Worm (Caenorhabditis elegans) whole organism, mixed stage, embryonic: Measurements from ENCODE around the gene Y46G5A.14.

Experiments used
- bed-3 ChIP-seq: fragments of 200-800 bp; sonication (Bioruptor generic); optimal IDR thresholded peaks from 3 replicates; lab custom pipeline; 2018; ENCODE audit warnings: mild to moderate bottlenecking, missing genetic modification characterization, moderate library complexity, missing compliant biosample characterization
- blmp-1 ChIP-seq: fragments of 150-350 bp; optimal IDR thresholded peaks from 2 replicates; lab custom pipeline; 2014; ENCODE audit warnings: missing biosample characterization, missing genetic modification characterization
- ceh-39 ChIP-seq: fragments of 150-350 bp; optimal IDR thresholded peaks from 2 replicates; lab custom pipeline; 2014; ENCODE audit warnings: missing biosample characterization, missing genetic modification characterization
- ceh-43 ChIP-seq: fragments of 200-800 bp; sonication (Bioruptor generic); optimal IDR thresholded peaks from 2 replicates; lab custom pipeline; 2018; ENCODE audit warnings: mild to moderate bottlenecking, missing genetic modification characterization, moderate library complexity, missing compliant biosample characterization
- ceh-83 ChIP-seq: fragments of 200-800 bp; sonication (Bioruptor generic); optimal IDR thresholded peaks from 2 replicates; lab custom pipeline; 2018; ENCODE audit warnings: mild to moderate bottlenecking, missing genetic modification characterization, missing compliant biosample characterization
- ces-1 ChIP-seq: fragments of 150-350 bp; optimal IDR thresholded peaks from 2 replicates; lab custom pipeline; 2014; ENCODE audit warnings: missing biosample characterization, missing genetic modification reagents, missing genetic modification characterization
- cnd-1 ChIP-seq: fragments of 200-800 bp; sonication (Bioruptor generic); optimal IDR thresholded peaks from 2 replicates; lab custom pipeline; 2018; ENCODE audit warnings: mild to moderate bottlenecking, missing genetic modification characterization, missing compliant biosample characterization
- drap-1 ChIP-seq: fragments of 200-800 bp; sonication (Bioruptor generic); optimal IDR thresholded peaks from 3 replicates; lab custom pipeline; 2018; ENCODE audit warnings: mild to moderate bottlenecking, missing genetic modification characterization, missing compliant biosample characterization
- elt-1 ChIP-seq: sonication (generic microtip); optimal IDR thresholded peaks from 2 replicates; lab custom pipeline; 2017; ENCODE audit warnings: missing genetic modification characterization, mild to moderate bottlenecking, missing compliant biosample characterization, antibody characterized with exemption, moderate library complexity, borderline replicate concordance; ENCODE audit not compliant: insufficient read depth
- elt-3 ChIP-seq: fragments of 150-350 bp; optimal IDR thresholded peaks from 2 replicates; lab custom pipeline; 2014; ENCODE audit warnings: missing biosample characterization, missing genetic modification characterization
- flh-1 ChIP-seq: fragments of 200-800 bp; sonication (Bioruptor generic); optimal IDR thresholded peaks from 2 replicates; lab custom pipeline; 2018; ENCODE audit warnings: mild to moderate bottlenecking, missing genetic modification characterization, moderate library complexity, missing compliant biosample characterization
- ham-2 ChIP-seq: fragments of 200-800 bp; sonication (Bioruptor generic); optimal IDR thresholded peaks from 2 replicates; lab custom pipeline; 2018; ENCODE audit warnings: mild to moderate bottlenecking, missing genetic modification characterization, missing compliant biosample characterization
- hlh-1 ChIP-seq: fragments of 150-350 bp; optimal IDR thresholded peaks from 2 replicates; lab custom pipeline; 2014; ENCODE audit warnings: missing biosample characterization, missing genetic modification reagents, missing genetic modification characterization
- lin-13 ChIP-seq: fragments of 150-350 bp; optimal IDR thresholded peaks from 2 replicates; lab custom pipeline; 2014; ENCODE audit warnings: missing biosample characterization, missing genetic modification characterization
- lin-32 ChIP-seq: fragments of 200-800 bp; sonication (Bioruptor generic); optimal IDR thresholded peaks from 2 replicates; lab custom pipeline; 2018; ENCODE audit warnings: mild to moderate bottlenecking, missing genetic modification characterization, missing compliant biosample characterization
- lsy-2 ChIP-seq: fragments of 150-350 bp; optimal IDR thresholded peaks from 2 replicates; lab custom pipeline; 2014; ENCODE audit warnings: missing biosample characterization, missing genetic modification characterization
- mab-5 ChIP-seq: fragments of 150-350 bp; optimal IDR thresholded peaks from 2 replicates; lab custom pipeline; 2014; ENCODE audit warnings: missing biosample characterization, missing genetic modification characterization
- mep-1 ChIP-seq: fragments of 150-350 bp; optimal IDR thresholded peaks from 2 replicates; lab custom pipeline; 2017; ENCODE audit warnings: missing biosample characterization, missing genetic modification reagents, missing genetic modification characterization, inconsistent platforms
- mls-2 ChIP-seq: sonication (generic microtip); optimal IDR thresholded peaks from 2 replicates; lab custom pipeline; 2016; ENCODE audit warnings: mild to moderate bottlenecking, missing genetic modification characterization, moderate library complexity, missing compliant biosample characterization
- nhr-12 ChIP-seq: fragments of 150-350 bp; optimal IDR thresholded peaks from 2 replicates; lab custom pipeline; 2014; ENCODE audit warnings: missing biosample characterization, missing genetic modification characterization
- nhr-237 ChIP-seq: fragments of 150-350 bp; optimal IDR thresholded peaks from 2 replicates; lab custom pipeline; 2014; ENCODE audit warnings: missing biosample characterization, missing genetic modification characterization
- nhr-28 ChIP-seq: fragments of 150-350 bp; optimal IDR thresholded peaks from 2 replicates; lab custom pipeline; 2014; ENCODE audit warnings: missing biosample characterization, missing genetic modification characterization
- nhr-76 ChIP-seq: sonication (generic microtip); optimal IDR thresholded peaks from 2 replicates; lab custom pipeline; 2017; ENCODE audit warnings: missing biosample characterization, missing genetic modification characterization
- pha-4 ChIP-seq: fragments of 150-350 bp; optimal IDR thresholded peaks from 2 replicates; lab custom pipeline; 2018; ENCODE audit warnings: missing biosample characterization, missing genetic modification reagents, missing genetic modification characterization
- sem-2 ChIP-seq: fragments of 200-800 bp; sonication (Bioruptor generic); optimal IDR thresholded peaks from 2 replicates; lab custom pipeline; 2018; ENCODE audit warnings: mild to moderate bottlenecking, missing genetic modification characterization, missing compliant biosample characterization
- snpc-4 ChIP-seq: fragments of 150-350 bp; optimal IDR thresholded peaks from 2 replicates; lab custom pipeline; 2014; ENCODE audit warnings: missing biosample characterization, missing genetic modification characterization
- sptf-1 ChIP-seq: sonication (generic microtip); optimal IDR thresholded peaks from 2 replicates; lab custom pipeline; 2017; ENCODE audit warnings: mild to moderate bottlenecking, missing genetic modification characterization, moderate library complexity, missing compliant biosample characterization
- tbx-8 ChIP-seq: fragments of 200-800 bp; sonication (Bioruptor generic); optimal IDR thresholded peaks from 2 replicates; lab custom pipeline; 2018; ENCODE audit warnings: mild to moderate bottlenecking, missing genetic modification characterization, moderate library complexity, missing compliant biosample characterization
- unc-39 ChIP-seq: fragments of 150-350 bp; optimal IDR thresholded peaks from 2 replicates; lab custom pipeline; 2014; ENCODE audit warnings: missing biosample characterization, missing genetic modification characterization
- unc-62 ChIP-seq: fragments of 150-350 bp; optimal IDR thresholded peaks from 2 replicates; lab custom pipeline; 2014; ENCODE audit warnings: missing biosample characterization, missing genetic modification reagents, missing genetic modification characterization
- zip-8 ChIP-seq: fragments of 150-350 bp; optimal IDR thresholded peaks from 2 replicates; lab custom pipeline; 2014; ENCODE audit warnings: missing biosample characterization, missing genetic modification characterization
- ztf-11 ChIP-seq: fragments of 150-350 bp; optimal IDR thresholded peaks from 2 replicates; lab custom pipeline; 2014; ENCODE audit warnings: missing biosample characterization, missing genetic modification characterization

Gene Y46G5A.14

DNA sequence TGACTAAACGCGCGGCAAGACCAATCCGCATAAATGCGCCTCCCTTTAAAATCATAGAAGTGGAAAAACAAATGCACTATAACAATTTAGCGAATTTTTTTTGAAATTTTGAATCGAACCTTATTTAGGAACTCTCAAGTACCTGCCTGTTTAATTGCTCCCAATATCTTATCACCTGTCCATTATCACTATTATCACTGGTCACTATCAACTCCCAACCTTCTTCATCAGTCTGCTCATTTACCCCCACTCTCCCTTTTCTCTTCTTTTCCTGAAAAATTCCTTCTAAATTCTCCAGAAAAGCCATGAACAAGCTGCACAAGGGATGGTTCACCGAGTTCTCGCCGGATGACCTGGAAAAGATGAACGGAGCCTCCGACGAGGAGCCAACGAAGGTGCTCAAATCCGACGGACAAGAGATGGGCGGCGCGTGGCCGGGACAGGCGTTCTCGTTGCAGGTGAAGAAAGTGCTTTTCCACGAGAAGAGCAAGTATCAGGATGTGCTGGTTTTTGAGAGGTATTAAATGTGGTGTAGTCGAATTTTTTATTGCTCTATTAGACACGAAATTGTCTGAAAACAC, 32.2 kb downstream of the Y46G5A.14 start, which contains the start of gene spds-1:
Gene spds-1, plus strand, starts transcription at position 298 of the 581 bp plus-strand sequence.
- TF ChIP-seq nhr-76 (tag; lab: Kevin White, UChicago): no peak

DNA sequence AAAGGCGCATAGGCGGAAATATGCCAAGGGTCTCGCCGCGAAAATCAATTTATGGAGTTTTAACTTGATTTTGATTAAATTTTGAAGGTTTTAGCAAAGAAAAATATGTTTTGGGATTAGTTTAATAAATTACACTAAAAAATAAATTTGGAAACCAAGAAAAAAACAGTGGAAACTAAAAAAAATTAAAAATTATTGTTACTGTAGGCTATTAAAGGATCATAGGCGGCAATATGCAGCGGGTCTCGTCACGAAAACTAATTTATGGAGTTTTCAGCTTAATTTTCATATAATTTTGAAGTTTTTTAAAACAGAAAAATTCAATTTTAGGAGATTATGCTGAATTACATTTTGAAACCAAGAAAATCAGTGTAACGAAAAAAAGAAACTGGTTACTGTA, 34.2 kb downstream of the Y46G5A.14 start:
- TF ChIP-seq lin-13 (no peak), mep-1 (tag; lab: Kevin White, UChicago) (no peak), nhr-76 (tag; lab: Kevin White, UChicago) (no peak), ceh-39 (tag; lab: Kevin White, UChicago) (no peak), mls-2 (tag; lab: Kevin White, UChicago) (no peak), nhr-237 (tag; lab: Kevin White, UChicago) (no peak), unc-39 (tag; lab: Kevin White, UChicago) (no peak), nhr-28 (tag; lab: Kevin White, UChicago) (no peak), lsy-2 (tag; lab: Kevin White, UChicago) (no peak), cnd-1 (tag; lab: Kevin White, UChicago) (no peak), sem-2 (no peak), elt-1 (tag; lab: Kevin White, UChicago) (no peak)

ce11 chrII:12809725-12810124, 35.2 kb downstream of the Y46G5A.14 start:
- TF ChIP-seq pha-4 (tag; lab: Kevin White, UChicago) (no peak), blmp-1 (tag; lab: Kevin White, UChicago) (no peak), ceh-43 (GFP tag; lab: Kevin White, UChicago) (no peak), ceh-39 (tag; lab: Kevin White, UChicago) (no peak), tbx-8 (no peak), bed-3 (GFP tag; lab: Kevin White, UChicago) (no peak), cnd-1 (tag; lab: Kevin White, UChicago) (no peak), sptf-1 (tag; lab: Kevin White, UChicago) (no peak), mep-1 (tag; lab: Kevin White, UChicago) (no peak), nhr-28 (tag; lab: Kevin White, UChicago) (no peak), sem-2 (no peak), ztf-11 (tag; lab: Kevin White, UChicago) (no peak), ham-2 (GFP tag; lab: Kevin White, UChicago) (no peak), drap-1 (GFP tag; lab: Kevin White, UChicago) (no peak), elt-3 (tag; lab: Kevin White, UChicago) (no peak), lsy-2 (tag; lab: Kevin White, UChicago) (no peak), nhr-12 (tag; lab: Kevin White, UChicago) (no peak), mls-2 (tag; lab: Kevin White, UChicago) (no peak), flh-1 (GFP tag; lab: Kevin White, UChicago) (no peak), nhr-237 (tag; lab: Kevin White, UChicago) (no peak)

ce11 chrII:12810709-12811108, 36.2 kb downstream of the Y46G5A.14 start, which contains the start of gene Y46G5A.20:
Gene Y46G5A.20, plus strand, starts transcription at chrII:12811009.
- TF ChIP-seq ham-2 (GFP tag; lab: Kevin White, UChicago) (no peak), drap-1 (GFP tag; lab: Kevin White, UChicago) (no peak), hlh-1 (tag; lab: Kevin White, UChicago) (no peak), unc-62 (GFP tag; lab: Kevin White, UChicago) (no peak), blmp-1 (tag; lab: Kevin White, UChicago) (no peak), cnd-1 (tag; lab: Kevin White, UChicago) (no peak), snpc-4 (tag; lab: Kevin White, UChicago) (no peak), lin-32 (GFP tag; lab: Kevin White, UChicago) (no peak)

DNA sequence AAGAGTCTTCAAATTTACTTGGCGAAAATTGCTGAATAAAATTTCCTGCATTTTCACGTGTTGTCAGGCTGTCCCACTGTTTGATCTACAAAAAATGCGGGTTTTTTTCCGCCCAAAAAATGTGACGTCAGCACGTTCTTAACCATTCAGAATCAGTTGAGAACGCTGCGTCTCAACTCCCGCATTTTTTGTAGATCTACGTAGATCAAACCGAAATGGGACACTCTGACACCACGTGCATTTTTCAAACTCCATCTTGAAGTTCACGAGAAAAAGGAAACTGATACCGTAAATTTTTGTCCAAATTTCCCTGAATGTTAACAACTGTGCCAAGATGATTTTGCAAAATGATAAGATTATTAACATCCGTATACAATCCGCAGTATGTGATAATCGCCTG, 38.8 kb downstream of the Y46G5A.14 start:
- TF ChIP-seq sptf-1 (tag; lab: Kevin White, UChicago) (no peak), nhr-237 (tag; lab: Kevin White, UChicago) (no peak), ces-1 (GFP tag; lab: Kevin White, UChicago) (no peak), tbx-8 (no peak), mls-2 (tag; lab: Kevin White, UChicago) (no peak), drap-1 (GFP tag; lab: Kevin White, UChicago) (no peak), zip-8 (tag; lab: Kevin White, UChicago) (no peak), unc-62 (GFP tag; lab: Kevin White, UChicago) (no peak), mab-5 (no peak), pha-4 (tag; lab: Kevin White, UChicago) (no peak), snpc-4 (tag; lab: Kevin White, UChicago) (no peak), ztf-11 (tag; lab: Kevin White, UChicago) (no peak), blmp-1 (tag; lab: Kevin White, UChicago) (no peak), lsy-2 (tag; lab: Kevin White, UChicago) (no peak), nhr-76 (tag; lab: Kevin White, UChicago) (no peak), unc-39 (tag; lab: Kevin White, UChicago) (no peak), ceh-83 (GFP tag; lab: Kevin White, UChicago) (no peak), mep-1 (tag; lab: Kevin White, UChicago) (no peak)
